Worm (Caenorhabditis elegans) whole organism, L2 larva: ENCODE data around the gene mop-25.1.

ENCODE experiments used
- lin-39 ChIP-seq: fragments of 150-350 bp; optimal IDR thresholded peaks from 2 replicates; lab custom pipeline; 2014; ENCODE audit warnings: missing biosample characterization, missing genetic modification reagents, missing genetic modification characterization
- nhr-237 ChIP-seq: fragments of 150-350 bp; optimal IDR thresholded peaks from 2 replicates; lab custom pipeline; 2014; ENCODE audit warnings: missing biosample characterization, missing genetic modification characterization
- sem-4 ChIP-seq: fragments of 150-350 bp; optimal IDR thresholded peaks from 2 replicates; lab custom pipeline; 2014; ENCODE audit warnings: missing biosample characterization, missing genetic modification reagents, missing genetic modification characterization
- unc-39 ChIP-seq: fragments of 150-350 bp; optimal IDR thresholded peaks from 2 replicates; lab custom pipeline; 2014; ENCODE audit warnings: missing biosample characterization, missing genetic modification characterization
- unc-62 ChIP-seq: fragments of 150-350 bp; optimal IDR thresholded peaks from 2 replicates; lab custom pipeline; 2014; ENCODE audit warnings: missing biosample characterization, missing genetic modification reagents, missing genetic modification characterization

ce11 chrX:3970786-3971185 is 41.2 kb upstream of the mop-25.1 start:
- no peak for TF ChIP-seq sem-4 (tag; lab: Kevin White, UChicago)
- TF ChIP-seq unc-62 (GFP tag; lab: Kevin White, UChicago), result no peak
- TF ChIP-seq lin-39 (tag; lab: Kevin White, UChicago), result no peak
- no peak for TF ChIP-seq nhr-237 (tag; lab: Kevin White, UChicago)
- TF ChIP-seq unc-39, result no peak
